Worm (Caenorhabditis elegans) whole organism, young adult: ENCODE data around the gene nhr-42.

Source experiments
- B0019.2 ChIP-seq: fragments of 200-800 bp; sonication (Bioruptor generic); conservative IDR thresholded peaks from 2 replicates; pipeline ENCODE4 v1.3.6; 2022; ENCODE audit warnings: missing genetic modification reagents, missing genetic modification characterization, missing compliant biosample characterization
- B0035.1 ChIP-seq: sonication (generic microtip); optimal IDR thresholded peaks from 2 replicates; lab custom pipeline; 2016; ENCODE audit warnings: missing genetic modification characterization, mild to moderate bottlenecking, missing compliant biosample characterization, missing genotype, missing genetic modification reagents
- C17E4.6 ChIP-seq: fragments of 200-800 bp; sonication (Bioruptor generic); IDR thresholded peaks from 2 replicates; pipeline ENCODE4 v1.3.6; 2022; ENCODE audit warnings: missing genetic modification reagents, missing genetic modification characterization, missing compliant biosample characterization
- F39B2.1 ChIP-seq: fragments of 200-800 bp; sonication (Bioruptor generic); IDR thresholded peaks from 2 replicates; pipeline ENCODE4 v1.3.6; 2022; ENCODE audit warnings: missing genetic modification reagents, missing genetic modification characterization, missing compliant biosample characterization
- T07F8.4 ChIP-seq: sonication (generic microtip); optimal IDR thresholded peaks from 2 replicates; lab custom pipeline; 2016; ENCODE audit warnings: mild to moderate bottlenecking, missing genetic modification characterization, moderate library complexity, missing compliant biosample characterization
- Y53G8AR.9 ChIP-seq: fragments of 200-800 bp; sonication (Bioruptor generic); conservative IDR thresholded peaks from 2 replicates; pipeline ENCODE4 v1.3.6; 2022; ENCODE audit warnings: missing genetic modification reagents, missing genetic modification characterization, missing compliant biosample characterization
- akir-1 ChIP-seq: fragments of 200-800 bp; sonication (Bioruptor generic); optimal IDR thresholded peaks from 2 replicates; lab custom pipeline; 2018; ENCODE audit warnings: mild to moderate bottlenecking, missing genetic modification characterization, moderate library complexity, missing compliant biosample characterization
- atf-7 ChIP-seq: sonication (generic microtip); optimal IDR thresholded peaks from 2 replicates; lab custom pipeline; 2017; ENCODE audit warnings: mild to moderate bottlenecking, missing genetic modification characterization, missing compliant biosample characterization
- attf-3 ChIP-seq: fragments of 200-800 bp; sonication (Bioruptor generic); conservative IDR thresholded peaks from 2 replicates; pipeline ENCODE4 v1.3.6; 2022; ENCODE audit warnings: missing genetic modification reagents, missing genetic modification characterization, missing compliant biosample characterization
- cebp-2 ChIP-seq: fragments of 200-800 bp; sonication (Bioruptor generic); IDR thresholded peaks from 2 replicates; pipeline ENCODE4 v1.3.6; 2022; ENCODE audit warnings: missing genetic modification characterization, missing compliant biosample characterization
- ceh-100 ChIP-seq: fragments of 200-800 bp; sonication (Bioruptor generic); IDR thresholded peaks from 2 replicates; pipeline ENCODE4 v1.3.6; 2022; ENCODE audit warnings: missing genetic modification reagents, missing genetic modification characterization, missing compliant biosample characterization
- dpff-1 ChIP-seq: sonication (generic microtip); optimal IDR thresholded peaks from 2 replicates; lab custom pipeline; 2017; ENCODE audit warnings: mild to moderate bottlenecking, missing genetic modification characterization, missing compliant biosample characterization
- egl-44 ChIP-seq: fragments of 200-800 bp; sonication (Bioruptor generic); IDR thresholded peaks from 2 replicates; pipeline ENCODE4 v1.3.6; 2022; ENCODE audit warnings: missing genetic modification reagents, missing genetic modification characterization, missing compliant biosample characterization
- egrh-3 ChIP-seq: fragments of 200-800 bp; sonication (Bioruptor generic); IDR thresholded peaks from 2 replicates; pipeline ENCODE4 v1.3.6; 2022; ENCODE audit warnings: missing genetic modification reagents, missing genetic modification characterization, missing compliant biosample characterization
- ekl-4 ChIP-seq: fragments of 200-800 bp; sonication (Bioruptor generic); IDR thresholded peaks from 2 replicates; pipeline ENCODE4 v1.3.6; 2022; ENCODE audit warnings: missing genetic modification reagents, missing genetic modification characterization, missing compliant biosample characterization
- gei-17 ChIP-seq: fragments of 200-800 bp; sonication (Bioruptor generic); optimal IDR thresholded peaks from 2 replicates; lab custom pipeline; 2018; ENCODE audit warnings: mild to moderate bottlenecking, missing genetic modification characterization, missing compliant biosample characterization
- hlh-26 ChIP-seq: fragments of 200-800 bp; sonication (Bioruptor generic); conservative IDR thresholded peaks from 2 replicates; pipeline ENCODE4 v1.3.6; 2022; ENCODE audit warnings: missing genetic modification reagents, missing genetic modification characterization, missing compliant biosample characterization
- hmg-1.2 ChIP-seq: fragments of 200-800 bp; sonication (Bioruptor generic); IDR thresholded peaks from 2 replicates; pipeline ENCODE4 v1.3.6; 2022; ENCODE audit warnings: missing genetic modification reagents, missing genetic modification characterization, missing compliant biosample characterization
- hrde-1 ChIP-seq: sonication (generic microtip); optimal IDR thresholded peaks from 2 replicates; lab custom pipeline; 2016; ENCODE audit warnings: missing genetic modification characterization, mild to moderate bottlenecking, missing compliant biosample characterization, moderate library complexity, missing genotype, missing genetic modification reagents, borderline replicate concordance
- lin-26 ChIP-seq: fragments of 200-800 bp; sonication (Bioruptor generic); IDR thresholded peaks from 2 replicates; pipeline ENCODE4 v1.3.6; 2022; ENCODE audit warnings: missing genetic modification reagents, missing genetic modification characterization, missing compliant biosample characterization
- lin-35 ChIP-seq, 3 experiments: fragments of 150-350 bp in 2 of 3; sonication (generic microtip) in 1 of 3; optimal IDR thresholded peaks; 2 replicates each; lab custom pipeline; 2014 to 2018; ENCODE audit warnings: missing biosample characterization in 3 of 3, missing genetic modification characterization in 3 of 3, missing genetic modification reagents in 3 of 3
- lin-40 ChIP-seq: sonication (generic microtip); optimal IDR thresholded peaks from 2 replicates; lab custom pipeline; 2016; ENCODE audit warnings: missing genetic modification characterization, mild to moderate bottlenecking, missing compliant biosample characterization, missing genotype, missing genetic modification reagents
- lir-1 ChIP-seq: fragments of 200-800 bp; sonication (Bioruptor generic); conservative IDR thresholded peaks from 2 replicates; pipeline ENCODE4 v1.3.6; 2022; ENCODE audit warnings: missing genetic modification reagents, missing genetic modification characterization, missing compliant biosample characterization
- lsl-1 ChIP-seq: fragments of 200-800 bp; sonication (Bioruptor generic); optimal IDR thresholded peaks from 2 replicates; lab custom pipeline; 2018; ENCODE audit warnings: mild to moderate bottlenecking, missing genetic modification characterization, moderate library complexity, missing compliant biosample characterization
- lsy-27 ChIP-seq: sonication (generic microtip); optimal IDR thresholded peaks from 2 replicates; lab custom pipeline; 2017; ENCODE audit warnings: missing genetic modification characterization, mild to moderate bottlenecking, missing compliant biosample characterization, antibody characterized with exemption, missing genotype, borderline replicate concordance; ENCODE audit not compliant: insufficient read depth
- mel-28 ChIP-seq: sonication (generic microtip); optimal IDR thresholded peaks from 2 replicates; lab custom pipeline; 2016; ENCODE audit warnings: borderline replicate concordance, mild to moderate bottlenecking, missing genetic modification characterization, missing compliant biosample characterization
- nfya-2 ChIP-seq: fragments of 200-800 bp; sonication (Bioruptor generic); IDR thresholded peaks from 2 replicates; pipeline ENCODE4 v1.3.6; 2022; ENCODE audit warnings: missing genetic modification reagents, missing genetic modification characterization, missing compliant biosample characterization
- nhr-179 ChIP-seq: sonication (generic microtip); optimal IDR thresholded peaks from 2 replicates; lab custom pipeline; 2016; ENCODE audit warnings: mild to moderate bottlenecking, missing genetic modification characterization, missing compliant biosample characterization
- nhr-27 ChIP-seq: fragments of 200-800 bp; sonication (Bioruptor generic); optimal IDR thresholded peaks from 2 replicates; lab custom pipeline; 2018; ENCODE audit warnings: mild to moderate bottlenecking, missing genetic modification characterization, moderate library complexity, missing compliant biosample characterization
- nhr-80 ChIP-seq: sonication (generic microtip); optimal IDR thresholded peaks from 2 replicates; lab custom pipeline; 2016; ENCODE audit warnings: missing genetic modification characterization, missing compliant biosample characterization
- repo-1 ChIP-seq: sonication (generic microtip); optimal IDR thresholded peaks from 2 replicates; lab custom pipeline; 2017; ENCODE audit warnings: mild to moderate bottlenecking, missing genetic modification characterization, missing compliant biosample characterization
- rpc-1 ChIP-seq, 2 experiments: fragments of 150-350 bp in 1 of 2; sonication (generic microtip) in 1 of 2; optimal IDR thresholded peaks; 2 replicates each; lab custom pipeline; 2014 to 2018; ENCODE audit warnings: missing biosample characterization in 1 of 2, missing genetic modification characterization in 1 of 2, missing genetic modification reagents in 1 of 2, missing genotype in 1 of 2
- sea-2 ChIP-seq: fragments of 200-800 bp; sonication (Bioruptor generic); IDR thresholded peaks from 2 replicates; pipeline ENCODE4 v1.3.6; 2022; ENCODE audit warnings: missing genetic modification characterization, missing compliant biosample characterization
- snpc-1.1 ChIP-seq: sonication (generic microtip); optimal IDR thresholded peaks from 2 replicates; lab custom pipeline; 2017; ENCODE audit warnings: missing genetic modification characterization, mild to moderate bottlenecking, missing compliant biosample characterization, antibody characterized with exemption, moderate library complexity, missing genotype, missing genetic modification reagents; ENCODE audit not compliant: insufficient read depth
- tlf-1 ChIP-seq: fragments of 200-800 bp; sonication (Bioruptor generic); optimal IDR thresholded peaks from 2 replicates; lab custom pipeline; 2018; ENCODE audit warnings: mild to moderate bottlenecking, missing genetic modification characterization, missing compliant biosample characterization
- unc-130 ChIP-seq: sonication (generic microtip); optimal IDR thresholded peaks from 2 replicates; lab custom pipeline; 2016; ENCODE audit warnings: missing genetic modification reagents, missing genetic modification characterization, missing compliant biosample characterization
- unc-62 ChIP-seq: fragments of 150-350 bp; optimal IDR thresholded peaks from 2 replicates; lab custom pipeline; 2014; ENCODE audit warnings: missing biosample characterization, missing genetic modification reagents, missing genetic modification characterization
- zim-3 ChIP-seq: sonication (generic microtip); optimal IDR thresholded peaks from 2 replicates; lab custom pipeline; 2017; ENCODE audit warnings: mild to moderate bottlenecking, missing genetic modification characterization, moderate library complexity, missing compliant biosample characterization
- ztf-6 ChIP-seq: fragments of 200-800 bp; sonication (Bioruptor generic); IDR thresholded peaks from 2 replicates; pipeline ENCODE4 v1.3.6; 2022; ENCODE audit warnings: missing genetic modification reagents, missing genetic modification characterization, missing compliant biosample characterization

nhr-42 gene

ce11 chrV:7022981-7023380, 24.4 kb downstream of the nhr-42 start:
- no peak for TF ChIP-seq attf-3 (GFP tag; lab: Robert Waterston, UW)

- TF ChIP-seq egrh-3 (GFP tag; lab: Robert Waterston, UW), result no peak
- TF ChIP-seq B0035.1 (tag; lab: Kevin White, UChicago), result no peak
- no peak for TF ChIP-seq unc-130 (GFP tag; lab: Kevin White, UChicago)
- TF ChIP-seq B0019.2 (GFP tag; lab: Robert Waterston, UW), result no peak
- TF ChIP-seq tlf-1 (GFP tag; lab: Kevin White, UChicago), result no peak
- no peak for TF ChIP-seq lin-26 (GFP tag; lab: Robert Waterston, UW)
- no peak for TF ChIP-seq lsy-27
- TF ChIP-seq hlh-26 (GFP tag; lab: Robert Waterston, UW), result no peak
- no peak for TF ChIP-seq dpff-1 (tag; lab: Kevin White, UChicago)
- TF ChIP-seq zim-3 (tag; lab: Kevin White, UChicago), result no peak
- no peak for TF ChIP-seq sea-2
- no peak for TF ChIP-seq nfya-2 (GFP tag; lab: Robert Waterston, UW)
- TF ChIP-seq hrde-1 (tag; lab: Kevin White, UChicago), result no peak
- no peak for TF ChIP-seq C17E4.6 (GFP tag; lab: Robert Waterston, UW)
- TF ChIP-seq akir-1 (GFP tag; lab: Kevin White, UChicago), result no peak
- no peak for TF ChIP-seq hmg-1.2 (GFP tag; lab: Robert Waterston, UW)
Measured at ce11 chrV:7027055-7027454, 28.4 kb downstream of the nhr-42 start, which contains the start of gene F20A1.6. TSS of gene F20A1.6 (minus strand) at chrV:7027155.

- no peak for TF ChIP-seq lsl-1
- TF ChIP-seq hlh-26 (GFP tag; lab: Robert Waterston, UW), result no peak
- TF ChIP-seq nhr-80 (tag; lab: Kevin White, UChicago), result no peak
- no peak for TF ChIP-seq T07F8.4 (tag; lab: Kevin White, UChicago)
- TF ChIP-seq lin-40 (tag; lab: Kevin White, UChicago), result no peak
- TF ChIP-seq atf-7, result no peak
- no peak for TF ChIP-seq mel-28
- no peak for TF ChIP-seq lin-35 (GFP tag; optimal IDR thresholded peaks at IDR 0.05; lab: Kevin White, UChicago)
- no peak for TF ChIP-seq nhr-27
- TF ChIP-seq snpc-1.1 (tag; lab: Kevin White, UChicago), result no peak
- no peak for TF ChIP-seq nhr-179 (tag; lab: Kevin White, UChicago)
- no peak for TF ChIP-seq repo-1
- TF ChIP-seq unc-130 (GFP tag; lab: Kevin White, UChicago), result no peak
- TF ChIP-seq rpc-1 (optimal IDR thresholded peaks at IDR 0.05; lab: Kevin White, UChicago), result no peak
- no peak for TF ChIP-seq rpc-1 (tag; optimal IDR thresholded peaks at IDR 0.05; lab: Kevin White, UChicago)
- TF ChIP-seq, all 124 proteins: peak for 0
Measured at ce11 chrV:7036475-7036874, 37.9 kb downstream of the nhr-42 start, which contains the start of gene twk-11. TSS of gene twk-11 (minus strand) at chrV:7036575.

- no peak for TF ChIP-seq egl-44 (GFP tag; lab: Robert Waterston, UW)
- no peak for TF ChIP-seq cebp-2 (GFP tag; lab: Robert Waterston, UW)
- no peak for TF ChIP-seq unc-62 (GFP tag; lab: Kevin White, UChicago)
- TF ChIP-seq ztf-6, result no peak
- TF ChIP-seq F39B2.1 (GFP tag; lab: Robert Waterston, UW), result no peak
- TF ChIP-seq ceh-100 (GFP tag; lab: Robert Waterston, UW), result no peak
- TF ChIP-seq T07F8.4 (tag; lab: Kevin White, UChicago), result no peak
- TF ChIP-seq gei-17 (GFP tag; lab: Kevin White, UChicago), result no peak
- no peak for TF ChIP-seq ekl-4 (GFP tag; lab: Robert Waterston, UW)
- TF ChIP-seq lir-1, result no peak
- no peak for TF ChIP-seq Y53G8AR.9 (GFP tag; lab: Robert Waterston, UW)
Measured at ce11 chrV:7046005-7046404, 47.4 kb downstream of the nhr-42 start, which contains the start of gene F20A1.2. TSS of gene F20A1.2 (plus strand) at chrV:7046305.
